Worm (Caenorhabditis elegans): Measurements from ENCODE around the gene clec-35.

The clec-35 gene

ce11 chrV:16842941-16843340 lies 10.9 kb downstream of the clec-35 start, which contains the start of gene clec-25:
clec-25 (plus strand) TSS chrV:16843241.
- no peak for TF ChIP-seq gmeb-1 (tag; optimal IDR thresholded peaks at IDR 0.05)
- TF ChIP-seq unc-39 (tag; optimal IDR thresholded peaks at IDR 0.05) = no peak
- no peak for TF ChIP-seq nhr-23 (tag; optimal IDR thresholded peaks at IDR 0.05)

- TF ChIP-seq blmp-1 (tag; optimal IDR thresholded peaks at IDR 0.05; ENCODE audit: insufficient read depth) (no peak), lin-13 (GFP tag; optimal IDR thresholded peaks at IDR 0.05) (no peak), ceh-16 (tag; optimal IDR thresholded peaks at IDR 0.05) (no peak), nhr-12 (tag; optimal IDR thresholded peaks at IDR 0.05) (no peak), crh-2 (tag; optimal IDR thresholded peaks at IDR 0.05) (no peak), lin-11 (tag; optimal IDR thresholded peaks at IDR 0.05) (no peak), R02D3.7 (tag; optimal IDR thresholded peaks at IDR 0.05) (no peak), mdl-1 (tag; optimal IDR thresholded peaks at IDR 0.05) (no peak), ztf-11 (tag; optimal IDR thresholded peaks at IDR 0.05) (no peak), mab-5 (tag; optimal IDR thresholded peaks at IDR 0.05) (no peak), nhr-25 (tag; optimal IDR thresholded peaks at IDR 0.05) (no peak), egl-27 (tag; optimal IDR thresholded peaks at IDR 0.05) (no peak), nhr-129 (tag; optimal IDR thresholded peaks at IDR 0.05) (no peak), aly-2 (tag; optimal IDR thresholded peaks at IDR 0.05) (no peak), unc-62 (GFP tag; optimal IDR thresholded peaks at IDR 0.05) (no peak), nhr-21 (tag; optimal IDR thresholded peaks at IDR 0.05) (no peak)
Measured at ce11 chrV:16840961-16841360, 12.9 kb downstream of the clec-35 start, which contains the start of gene clec-40. clec-40 (minus strand) TSS chrV:16841061.

- TF ChIP-seq fos-1 (tag; optimal IDR thresholded peaks at IDR 0.05) (peak; percentile 76), F13H6.1 (tag; optimal IDR thresholded peaks at IDR 0.05) (no peak), skn-1 (tag; optimal IDR thresholded peaks at IDR 0.05) (no peak), sma-9 (GFP tag; optimal IDR thresholded peaks at IDR 0.05) (peak; percentile 50), sma-9 (tag; optimal IDR thresholded peaks at IDR 0.05) (no peak)
Measured at ce11 chrV:16840283-16840682, 13.6 kb downstream of the clec-35 start.

ce11 chrV:16838435-16838834 lies 15.4 kb downstream of the clec-35 start:
- TF ChIP-seq lin-13 (GFP tag; optimal IDR thresholded peaks at IDR 0.05) (no peak), ztf-11 (tag; optimal IDR thresholded peaks at IDR 0.05) (no peak), mdl-1 (tag; optimal IDR thresholded peaks at IDR 0.05) (no peak)

ce11 chrV:16836100-16836499 lies 17.8 kb downstream of the clec-35 start:
- TF ChIP-seq blmp-1 (tag; optimal IDR thresholded peaks at IDR 0.05; ENCODE audit: insufficient read depth) = no peak
- TF ChIP-seq elt-1 (tag; optimal IDR thresholded peaks at IDR 0.05) = no peak

ce11 chrV:16834989-16835388 lies 18.9 kb downstream of the clec-35 start, which contains the start of gene tni-3:
tni-3 (minus strand) TSS chrV:16835128.
- TF ChIP-seq unc-39 (tag; optimal IDR thresholded peaks at IDR 0.05) (no peak), nhr-23 (tag; optimal IDR thresholded peaks at IDR 0.05) (no peak), F13H6.1 (tag; optimal IDR thresholded peaks at IDR 0.05) (no peak), sma-9 (GFP tag; optimal IDR thresholded peaks at IDR 0.05) (no peak), sma-9 (tag; optimal IDR thresholded peaks at IDR 0.05) (no peak), peb-1 (tag; optimal IDR thresholded peaks at IDR 0.05) (no peak), ztf-11 (tag; optimal IDR thresholded peaks at IDR 0.05) (no peak), mbf-1 (tag; optimal IDR thresholded peaks at IDR 0.05) (no peak), lsy-2 (tag; optimal IDR thresholded peaks at IDR 0.05) (no peak), sma-3 (GFP tag; optimal IDR thresholded peaks at IDR 0.05) (no peak), alr-1 (tag; optimal IDR thresholded peaks at IDR 0.05) (no peak), mab-5 (tag; optimal IDR thresholded peaks at IDR 0.05) (no peak), nhr-77 (tag; optimal IDR thresholded peaks at IDR 0.05) (no peak), blmp-1 (tag; optimal IDR thresholded peaks at IDR 0.05; ENCODE audit: insufficient read depth) (no peak)

ce11 chrV:16833672-16834071 lies 20.2 kb downstream of the clec-35 start:
- TF ChIP-seq ceh-16 (tag; optimal IDR thresholded peaks at IDR 0.05) (no peak), skn-1 (tag; optimal IDR thresholded peaks at IDR 0.05) (no peak), aly-2 (tag; optimal IDR thresholded peaks at IDR 0.05) (no peak)

Data from whole organism, L2 larva.